Worm (Caenorhabditis elegans): ENCODE data around the gene C14F11.4.

DNA sequence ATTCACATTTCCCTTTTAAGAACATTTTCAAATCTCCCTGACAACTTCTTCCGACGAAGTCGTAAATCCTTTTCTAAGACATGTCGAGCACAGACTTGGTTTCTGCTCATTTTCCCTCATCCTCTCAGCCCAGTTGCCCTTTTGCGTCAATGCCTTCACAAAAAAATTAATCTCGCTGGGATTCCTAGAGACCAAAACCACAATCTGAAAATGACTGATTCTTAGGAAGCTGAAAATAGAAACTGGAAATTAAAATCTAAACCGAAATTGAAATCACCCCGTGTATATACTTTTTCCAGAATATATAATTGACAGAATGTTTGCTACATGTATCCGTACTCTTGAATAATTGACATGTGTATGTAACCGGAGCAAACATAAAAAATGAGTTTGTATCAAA is 14.2 kb upstream of the C14F11.4 start:
- TF ChIP-seq ama-1 (optimal IDR thresholded peaks at IDR 0.05): no peak
- no peak for TF ChIP-seq aly-1 (tag; optimal IDR thresholded peaks at IDR 0.05)
- no peak for TF ChIP-seq tra-4 (tag; optimal IDR thresholded peaks at IDR 0.05)
- TF ChIP-seq scrt-1 (GFP tag; IDR thresholded peaks at IDR 0.05): no peak
- TF ChIP-seq pes-1 (GFP tag; IDR thresholded peaks at IDR 0.05): no peak
- no peak for TF ChIP-seq hnd-1 (tag; optimal IDR thresholded peaks at IDR 0.05)
- TF ChIP-seq hmbx-1 (tag; optimal IDR thresholded peaks at IDR 0.05): no peak
- no peak for TF ChIP-seq B0310.2 (tag; optimal IDR thresholded peaks at IDR 0.05)
- no peak for TF ChIP-seq F13C5.2 (tag; optimal IDR thresholded peaks at IDR 0.05)
- no peak for TF ChIP-seq flt-1 (GFP tag; IDR thresholded peaks at IDR 0.05)
